Worm (Caenorhabditis elegans) whole organism, dauer: Measurements from ENCODE around the gene dnj-1.
"Not testable (repeated sequence)": the region's sequence is repeated elsewhere in the genome, so short reads cannot be mapped to it uniquely, and the experiment has no call there.

Experiments
- unc-62 ChIP-seq: sonication (generic microtip); optimal IDR thresholded peaks from 2 replicates; lab custom pipeline; 2017; ENCODE audit warnings: missing biosample characterization, missing genetic modification reagents, missing genetic modification characterization

Gene dnj-1

DNA sequence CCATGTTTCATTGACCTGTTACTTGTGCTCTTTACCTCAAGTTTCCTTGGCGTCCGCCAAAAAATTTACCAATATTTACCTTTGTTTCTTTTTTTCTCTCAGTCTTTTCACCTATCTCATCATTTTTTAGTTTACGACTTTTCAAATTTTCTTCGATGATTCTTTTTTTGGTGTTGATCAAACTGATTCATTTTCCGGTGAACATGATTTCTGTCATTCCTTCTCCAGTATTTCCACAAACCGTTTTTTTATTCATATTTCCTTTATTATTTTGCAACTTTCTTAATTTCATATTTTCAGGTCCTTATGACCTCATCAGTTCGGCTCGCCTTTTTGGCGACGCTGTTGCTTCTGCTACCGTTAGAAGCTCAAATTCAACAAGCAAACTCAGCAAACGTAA is 11.3 kb upstream of the dnj-1 start, which contains the start of gene F54D1.6:
TSS of gene F54D1.6 (plus strand) at position 301 of the 400 bp plus-strand sequence.
- TF ChIP-seq unc-62, result no peak

DNA sequence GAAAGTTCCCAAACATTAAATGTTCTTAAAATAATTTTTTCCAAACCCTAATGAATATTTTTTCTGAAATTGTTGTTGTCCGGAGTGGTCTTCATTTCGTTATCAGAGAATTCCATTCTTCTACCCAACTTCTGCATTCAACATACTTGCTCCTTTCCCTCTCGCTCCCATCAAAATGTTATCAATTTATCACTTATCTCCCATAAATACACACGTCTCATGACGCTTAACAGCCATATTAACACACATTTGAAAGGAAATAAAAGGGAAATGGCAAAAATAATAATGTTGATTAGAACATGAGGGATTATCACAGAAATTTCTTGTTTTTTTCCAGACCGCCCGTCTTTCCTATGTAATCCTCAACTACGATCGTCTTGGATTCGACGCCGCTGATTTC is 9.9 kb upstream of the dnj-1 start:
- TF ChIP-seq unc-62, result no peak

DNA sequence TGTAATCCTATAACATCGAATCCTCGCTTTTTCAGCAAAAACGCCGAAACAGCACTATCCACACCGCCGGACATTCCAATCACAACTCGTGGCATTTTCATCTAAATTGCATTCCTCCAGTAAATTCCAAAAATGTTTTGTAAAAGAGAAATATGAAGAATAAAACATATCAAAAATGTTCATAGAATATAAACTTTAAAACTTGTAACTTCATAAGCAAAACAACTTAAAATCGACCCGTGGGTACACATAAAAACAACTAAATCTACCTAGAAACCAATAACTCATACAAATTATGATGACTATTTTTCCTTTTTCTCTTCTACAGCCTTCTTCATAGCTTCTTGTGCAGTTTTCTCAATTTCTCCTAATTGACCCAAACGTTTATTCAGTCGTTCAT is 2.0 kb upstream of the dnj-1 start, which contains the start of gene mttu-1:
TSS of gene mttu-1 (minus strand) at position 101 of the 400 bp plus-strand sequence.
- no peak for TF ChIP-seq unc-62

DNA sequence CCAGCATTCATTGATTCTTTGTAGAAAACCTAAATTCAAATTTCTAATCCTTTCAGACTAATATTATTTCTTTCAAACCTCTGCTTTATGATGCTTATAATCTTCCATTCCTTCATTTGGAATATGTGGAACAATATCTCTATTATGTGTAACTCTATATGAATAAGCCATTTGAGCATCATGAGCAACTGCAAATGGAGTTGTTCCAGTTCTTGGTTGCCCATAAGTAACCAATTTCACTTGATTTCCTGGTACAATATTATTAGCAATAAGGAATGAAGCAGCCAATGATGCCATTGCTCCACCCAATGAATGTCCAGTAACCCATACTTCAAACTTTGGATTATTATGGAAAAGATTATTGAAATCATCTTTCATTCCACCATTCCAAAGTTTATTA is 6.1 kb downstream of the dnj-1 start:
- TF ChIP-seq unc-62, result no peak

- no peak for TF ChIP-seq unc-62
Measured at ce11 chrIV:11306548-11306947, 7.7 kb downstream of the dnj-1 start, which contains the start of gene B0035.13. Gene B0035.13, minus strand, starts transcription at chrIV:11306720.

- no peak for TF ChIP-seq unc-62
Measured at ce11 chrIV:11307770-11308169, 8.9 kb downstream of the dnj-1 start.

ce11 chrIV:11310624-11311023 is 11.8 kb downstream of the dnj-1 start, which contains the start of gene znf-207:
Gene znf-207, plus strand, starts transcription at chrIV:11310972.
- no peak for TF ChIP-seq unc-62

ce11 chrIV:11311484-11311883 is 12.6 kb downstream of the dnj-1 start:
- no peak for TF ChIP-seq unc-62

ce11 chrIV:11313880-11314279 is 15.0 kb downstream of the dnj-1 start, which contains the start of gene dnj-2:
Gene dnj-2, minus strand, starts transcription at chrIV:11313980.
- TF ChIP-seq unc-62, result no peak

- TF ChIP-seq unc-62, result no peak
Measured at ce11 chrIV:11314885-11315284, 16.0 kb downstream of the dnj-1 start, which contains the start of the genes B0035.3, B0035.22 and pfd-4. Gene B0035.3, minus strand, starts transcription at chrIV:11314998. Gene B0035.22, plus strand, starts transcription at chrIV:11315153. Gene pfd-4, plus strand, starts transcription at chrIV:11315207.

ce11 chrIV:11315688-11316087 is 16.9 kb downstream of the dnj-1 start:
- no peak for TF ChIP-seq unc-62

DNA sequence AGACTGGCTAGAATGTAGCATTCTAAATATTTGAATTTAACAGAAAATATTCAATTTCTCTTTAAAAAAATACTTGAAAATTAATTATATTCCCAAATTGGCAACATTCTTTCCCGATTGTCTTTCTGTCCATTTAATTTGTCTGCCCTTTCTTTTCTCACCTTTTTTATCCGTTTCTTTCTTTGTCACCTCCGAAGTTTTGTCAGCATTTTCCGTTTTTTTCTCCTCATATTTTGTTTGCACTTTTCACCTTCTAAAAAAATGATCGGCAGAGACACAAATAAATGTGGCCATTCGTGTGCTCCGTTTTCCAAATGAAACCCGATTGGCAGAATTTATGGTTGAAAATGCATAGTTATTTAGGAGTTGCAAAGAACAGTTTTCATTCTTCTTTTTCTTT is 17.3 kb downstream of the dnj-1 start:
- no peak for TF ChIP-seq unc-62

DNA sequence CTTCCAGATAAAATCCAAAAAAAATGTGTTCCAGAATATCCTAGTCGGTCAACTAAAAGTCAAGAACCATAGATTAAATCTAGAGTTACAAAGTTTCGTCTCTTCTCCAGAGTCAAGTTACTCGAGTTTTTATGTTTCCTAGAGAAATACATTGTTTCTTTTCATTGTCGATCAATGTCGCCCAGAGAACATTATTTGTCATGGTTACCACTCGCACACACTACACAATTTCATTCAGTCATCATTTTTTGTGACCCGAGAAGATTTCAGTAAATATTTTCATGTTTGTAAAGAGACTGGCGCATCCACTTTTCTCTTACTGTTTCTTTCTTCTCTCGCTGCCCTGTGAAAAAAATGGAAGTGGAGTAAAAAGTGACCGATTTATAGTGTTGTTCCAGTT is 17.8 kb downstream of the dnj-1 start:
- TF ChIP-seq unc-62, result no peak

DNA sequence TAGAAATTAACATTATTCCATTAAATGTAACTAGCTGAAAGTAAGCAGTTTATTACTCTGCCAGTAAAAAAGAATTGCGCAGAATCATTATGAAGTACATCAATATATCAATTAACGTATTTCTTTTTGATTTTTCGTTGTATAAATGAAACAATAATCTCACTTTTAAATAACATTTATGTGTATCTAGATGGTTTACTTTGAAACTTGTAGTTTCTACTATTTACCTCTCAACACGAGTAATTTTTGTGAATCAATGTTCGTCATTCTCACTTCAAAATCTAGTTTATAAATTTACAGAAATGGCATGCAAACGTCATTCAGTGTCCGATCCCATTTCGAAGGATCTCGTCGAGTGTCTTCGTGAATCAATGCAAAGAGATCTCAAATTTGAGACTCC is 18.3 kb downstream of the dnj-1 start, which contains the start of gene gspd-1:
TSS of gene gspd-1 (plus strand) at position 301 of the 400 bp plus-strand sequence.
- TF ChIP-seq unc-62, result no peak

ce11 chrIV:11319884-11320362 is 21.1 kb downstream of the dnj-1 start, which contains the start of gene B0035.18:
Gene B0035.18, plus strand, starts transcription at chrIV:11320312.
- no peak for TF ChIP-seq unc-62

ce11 chrIV:11320500-11320899 is 21.7 kb downstream of the dnj-1 start, which contains the start of gene edg-1:
Gene edg-1, plus strand, starts transcription at chrIV:11320800.
- no peak for TF ChIP-seq unc-62

DNA sequence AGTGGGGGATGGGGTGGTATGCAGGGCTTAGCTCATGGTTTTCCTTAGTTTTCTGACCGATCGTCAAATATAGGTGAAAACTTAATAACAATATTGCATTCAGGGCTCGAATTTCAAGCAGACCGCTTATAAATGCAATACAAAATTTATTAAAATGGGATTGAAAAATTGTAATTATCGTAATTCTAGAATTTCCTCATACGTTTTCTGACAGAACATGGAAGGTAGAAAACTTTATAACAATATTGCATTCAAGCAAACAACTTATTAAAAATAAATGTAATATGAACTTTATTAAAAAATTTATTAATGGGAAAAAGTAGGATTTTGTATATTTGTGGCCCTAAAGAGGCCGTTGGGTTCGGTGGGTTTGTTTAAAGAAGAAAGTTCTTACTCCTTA is 24.8 kb downstream of the dnj-1 start:
- TF ChIP-seq unc-62, result no peak

DNA sequence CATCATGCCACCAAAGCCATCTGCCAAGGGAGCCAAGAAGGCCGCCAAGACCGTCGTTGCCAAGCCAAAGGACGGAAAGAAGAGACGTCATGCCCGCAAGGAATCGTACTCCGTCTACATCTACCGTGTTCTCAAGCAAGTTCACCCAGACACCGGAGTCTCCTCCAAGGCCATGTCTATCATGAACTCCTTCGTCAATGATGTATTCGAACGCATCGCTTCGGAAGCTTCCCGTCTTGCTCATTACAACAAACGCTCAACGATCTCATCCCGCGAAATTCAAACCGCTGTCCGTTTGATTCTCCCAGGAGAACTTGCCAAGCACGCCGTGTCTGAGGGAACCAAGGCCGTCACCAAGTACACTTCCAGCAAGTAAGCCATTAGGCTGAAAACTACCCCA is 25.9 kb downstream of the dnj-1 start, which contains the start of gene his-48:
TSS of gene his-48 (plus strand) at position 5 of the 400 bp plus-strand sequence.
- TF ChIP-seq unc-62, result not testable (repeated sequence)
